Worm (Caenorhabditis elegans): ENCODE data around the gene pgap-1.
"Not testable (repeated sequence)": the region's sequence is repeated elsewhere in the genome, so short reads cannot be mapped to it uniquely, and the experiment has no call there.

Gene pgap-1

DNA sequence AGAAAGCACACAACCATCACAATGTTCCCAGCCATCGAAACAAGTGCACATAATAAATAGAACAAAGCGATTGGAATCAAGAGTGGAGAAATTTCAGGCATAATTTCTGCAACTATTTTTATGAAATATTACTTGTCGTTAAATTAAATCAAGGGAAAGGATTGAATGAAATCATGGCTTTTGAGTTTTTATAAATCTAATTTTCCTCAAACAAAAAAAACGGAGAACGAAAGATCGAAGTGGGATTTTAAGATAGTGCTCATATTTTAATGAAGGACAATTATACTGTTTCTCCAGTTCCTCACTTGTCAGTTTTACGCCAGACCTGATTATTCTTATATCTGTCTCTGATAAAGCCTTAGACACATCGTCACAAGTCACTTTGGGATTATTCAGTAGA is 10.7 kb downstream of the pgap-1 start, which contains the start of gene srsx-33:
Gene srsx-33 (minus strand): TSS at position 101 of the 400 bp plus-strand sequence.
- TF ChIP-seq dao-5 (tag; optimal IDR thresholded peaks at IDR 0.05) (no peak), W03F9.2 (tag; optimal IDR thresholded peaks at IDR 0.05) (no peak), him-1 (tag; optimal IDR thresholded peaks at IDR 0.05) (no peak)

DNA sequence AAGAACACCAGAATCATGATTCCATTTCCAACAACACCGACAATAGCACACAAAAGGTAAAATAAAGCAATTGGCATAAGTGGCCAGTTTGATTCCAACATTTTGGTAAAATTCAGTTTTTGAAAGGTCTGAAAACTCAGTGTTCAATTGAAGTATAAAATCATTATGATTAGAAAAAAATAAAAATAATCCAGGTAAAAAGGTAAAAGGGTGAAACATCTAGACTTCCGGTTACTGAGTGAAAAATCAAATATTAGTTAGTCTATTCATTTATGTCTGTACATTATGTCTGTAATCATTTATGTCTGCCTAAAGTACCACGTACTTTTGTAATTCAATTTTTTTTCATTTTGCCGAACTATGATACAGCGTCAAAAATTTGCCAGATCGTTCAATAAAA is 13.3 kb downstream of the pgap-1 start, which contains the start of gene srsx-31:
Gene srsx-31 (minus strand): TSS at position 101 of the 400 bp plus-strand sequence.
- TF ChIP-seq dao-5 (tag; optimal IDR thresholded peaks at IDR 0.05) (no peak), W03F9.2 (tag; optimal IDR thresholded peaks at IDR 0.05) (no peak), him-1 (tag; optimal IDR thresholded peaks at IDR 0.05) (no peak)

DNA sequence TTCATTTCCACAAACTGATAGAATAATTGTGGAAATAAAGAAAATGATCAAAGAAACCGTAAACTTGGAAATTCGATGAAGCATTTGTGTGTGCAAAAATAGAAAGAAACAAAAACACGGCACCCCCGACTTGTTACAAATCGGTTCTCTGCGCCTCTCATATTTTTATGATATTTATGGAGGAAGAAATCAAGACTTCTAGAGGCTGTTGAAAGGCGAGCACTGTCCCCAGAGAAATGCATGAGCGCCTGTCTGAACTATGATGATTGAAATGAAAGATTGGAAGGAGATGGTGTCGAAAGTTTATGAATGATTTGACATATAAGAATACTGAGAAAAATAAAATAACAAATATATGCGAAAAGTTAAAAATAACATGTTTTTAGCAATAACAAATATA is 17.2 kb downstream of the pgap-1 start, which contains the start of gene lgc-36:
Gene lgc-36 (minus strand): TSS at position 101 of the 400 bp plus-strand sequence.
- TF ChIP-seq him-1 (tag; optimal IDR thresholded peaks at IDR 0.05), result no peak
- TF ChIP-seq W03F9.2 (tag; optimal IDR thresholded peaks at IDR 0.05), result no peak
- TF ChIP-seq dao-5 (tag; optimal IDR thresholded peaks at IDR 0.05), result no peak

DNA sequence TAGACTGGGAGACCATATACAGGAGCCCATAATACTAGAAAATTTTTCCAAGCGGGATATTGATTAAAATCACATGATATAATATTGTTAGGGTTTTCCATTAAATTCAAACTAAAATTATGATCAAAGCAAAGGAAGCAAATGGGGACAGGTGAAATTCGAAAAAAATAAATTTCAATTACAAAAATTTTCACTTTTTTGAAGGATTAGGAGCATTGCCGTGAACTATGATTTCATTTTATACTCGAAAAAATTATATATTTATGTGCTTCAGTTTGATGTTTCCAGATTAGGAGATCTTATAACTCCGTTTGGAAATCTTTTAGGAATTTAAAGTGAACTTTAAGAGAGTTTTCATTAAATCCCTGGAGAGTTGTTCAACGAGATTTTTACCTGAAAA is 18.9 kb downstream of the pgap-1 start, which contains the start of gene F07B10.7:
Gene F07B10.7 (minus strand): TSS at position 101 of the 400 bp plus-strand sequence.
- TF ChIP-seq dao-5 (tag; optimal IDR thresholded peaks at IDR 0.05), result no peak
- no peak for TF ChIP-seq W03F9.2 (tag; optimal IDR thresholded peaks at IDR 0.05)

DNA sequence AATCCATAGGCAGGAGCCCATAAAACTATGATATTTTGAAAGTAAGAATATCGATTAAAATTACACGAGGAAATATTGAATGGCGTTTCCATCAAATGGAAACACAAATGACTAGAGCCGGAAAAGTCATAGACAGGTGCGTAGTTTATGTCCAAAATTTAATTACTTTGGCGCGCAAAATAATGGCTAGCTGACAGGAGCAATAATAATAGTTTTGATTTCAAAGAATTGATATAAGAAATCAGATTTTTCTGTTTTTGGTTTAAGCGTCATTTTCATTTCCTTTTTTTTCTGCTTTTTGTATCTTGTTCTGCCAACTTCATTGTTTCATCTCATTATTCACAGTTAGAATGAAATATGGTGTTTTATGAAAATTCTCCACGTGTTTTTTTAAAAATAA is 21.3 kb downstream of the pgap-1 start, which contains the start of gene F07B10.4:
Gene F07B10.4 (minus strand): TSS at position 101 of the 400 bp plus-strand sequence.
- no peak for TF ChIP-seq dao-5 (tag; optimal IDR thresholded peaks at IDR 0.05)
- no peak for TF ChIP-seq him-1 (tag; optimal IDR thresholded peaks at IDR 0.05)
- no peak for TF ChIP-seq W03F9.2 (tag; optimal IDR thresholded peaks at IDR 0.05)

DNA sequence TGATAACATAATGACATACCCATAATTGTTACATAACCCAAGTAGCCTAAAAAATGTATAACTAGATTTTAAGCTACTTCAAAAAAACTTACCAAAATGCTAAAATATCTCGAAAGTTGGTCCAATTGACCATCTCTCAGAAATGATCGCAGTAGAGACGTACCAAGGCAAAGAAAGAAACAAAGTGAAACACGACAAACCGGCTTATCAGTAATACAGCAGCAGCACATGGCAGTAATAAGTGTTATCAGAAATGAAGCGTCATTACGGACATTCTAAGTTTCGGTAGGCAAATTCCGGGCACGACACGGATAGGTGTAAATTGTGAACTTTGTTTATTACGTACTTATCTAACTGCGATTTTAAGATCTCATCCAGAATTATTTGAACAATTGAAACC is 23.8 kb downstream of the pgap-1 start, which contains the start of gene cln-3.1:
Gene cln-3.1 (minus strand): TSS at position 171 of the 400 bp plus-strand sequence.
- TF ChIP-seq dao-5 (tag; optimal IDR thresholded peaks at IDR 0.05) (no peak), W03F9.2 (tag; optimal IDR thresholded peaks at IDR 0.05) (no peak), him-1 (tag; optimal IDR thresholded peaks at IDR 0.05) (no peak)

DNA sequence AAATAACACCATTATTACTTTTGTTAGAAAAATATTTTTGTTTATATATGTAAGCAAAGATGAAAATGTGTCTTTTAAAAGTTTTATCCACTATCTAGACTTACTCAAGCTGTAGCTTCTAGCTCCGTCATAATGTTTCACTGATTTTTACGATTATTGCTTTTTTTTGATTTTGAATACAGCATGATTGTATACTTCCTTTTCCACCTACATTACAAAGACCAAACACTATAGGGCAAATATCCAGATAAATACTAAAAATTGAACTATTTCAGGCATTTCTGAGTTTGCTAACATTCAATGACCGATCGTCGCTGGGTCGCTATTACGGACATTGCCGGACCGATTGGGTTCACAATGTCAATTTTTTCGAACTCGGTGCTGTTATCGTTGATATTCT is 25.0 kb downstream of the pgap-1 start, which contains the start of gene str-116:
Gene str-116 (plus strand): TSS at position 301 of the 400 bp plus-strand sequence.
- TF ChIP-seq W03F9.2 (tag; optimal IDR thresholded peaks at IDR 0.05) (no peak), dao-5 (tag; optimal IDR thresholded peaks at IDR 0.05) (no peak), him-1 (tag; optimal IDR thresholded peaks at IDR 0.05) (no peak)

DNA sequence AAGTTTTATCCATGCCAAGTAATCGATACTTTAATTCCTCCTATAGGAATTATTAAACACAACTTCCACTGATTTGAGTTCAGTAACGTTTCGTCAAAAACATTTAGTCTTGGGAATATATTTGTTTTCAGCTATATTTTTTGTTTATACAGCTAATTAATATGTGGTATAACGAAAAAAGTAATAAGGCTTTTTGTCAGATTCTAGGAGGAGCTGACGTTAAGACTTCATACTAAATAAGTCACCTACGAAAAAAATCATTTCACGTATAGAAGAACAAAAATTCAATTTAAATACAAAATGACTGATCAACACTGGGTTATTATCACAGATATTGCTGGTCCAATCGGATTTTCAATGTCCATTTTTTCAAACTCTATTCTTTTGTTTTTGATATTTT is 27.1 kb downstream of the pgap-1 start, which contains the start of gene str-115:
Gene str-115 (plus strand): TSS at position 301 of the 400 bp plus-strand sequence.
- TF ChIP-seq dao-5 (tag; optimal IDR thresholded peaks at IDR 0.05), result no peak
- no peak for TF ChIP-seq W03F9.2 (tag; optimal IDR thresholded peaks at IDR 0.05)
- no peak for TF ChIP-seq him-1 (tag; optimal IDR thresholded peaks at IDR 0.05)

DNA sequence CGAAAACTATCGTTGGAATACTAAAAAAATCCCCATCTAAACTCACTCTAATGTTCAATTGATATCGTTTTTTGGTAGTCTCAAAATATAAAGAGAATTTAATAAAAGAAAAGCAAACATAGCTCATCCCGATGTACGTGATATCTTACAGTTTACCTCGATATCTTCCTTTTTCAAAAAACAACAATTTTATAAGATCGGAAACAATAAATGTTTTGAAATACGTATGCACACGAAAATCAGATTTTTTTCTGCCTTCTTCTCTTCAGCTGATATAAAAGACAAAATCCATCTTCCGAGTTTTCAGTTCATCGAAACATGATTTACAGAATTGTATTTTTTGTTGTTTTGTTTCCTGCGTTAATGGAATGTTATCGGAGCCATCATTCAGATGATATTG is 29.4 kb downstream of the pgap-1 start, which contains the start of gene clec-222:
Gene clec-222 (plus strand): TSS at position 301 of the 400 bp plus-strand sequence.
- no peak for TF ChIP-seq W03F9.2 (tag; optimal IDR thresholded peaks at IDR 0.05)
- no peak for TF ChIP-seq him-1 (tag; optimal IDR thresholded peaks at IDR 0.05)
- TF ChIP-seq dao-5 (tag; optimal IDR thresholded peaks at IDR 0.05), result no peak

DNA sequence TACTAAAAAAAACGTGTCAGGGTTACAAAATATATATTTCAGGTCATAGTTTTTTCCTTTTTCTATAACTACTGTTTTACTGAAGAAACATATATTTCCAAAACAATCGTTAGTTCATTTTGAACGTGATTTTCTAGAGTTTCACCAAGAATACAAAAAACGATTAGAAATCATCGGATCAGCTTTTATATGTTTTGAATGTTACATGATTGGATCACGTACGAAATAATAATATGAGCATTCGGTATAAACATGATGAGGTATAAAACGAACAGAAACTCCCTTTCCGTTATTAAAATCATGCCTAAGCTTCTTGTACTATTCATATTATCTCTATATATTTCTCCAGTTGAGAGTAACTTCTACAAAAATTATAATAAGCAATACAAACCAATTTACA is 31.2 kb downstream of the pgap-1 start, which contains the start of gene clec-223:
Gene clec-223 (plus strand): TSS at position 301 of the 400 bp plus-strand sequence.
- TF ChIP-seq W03F9.2 (tag; optimal IDR thresholded peaks at IDR 0.05) (no peak), dao-5 (tag; optimal IDR thresholded peaks at IDR 0.05) (no peak), him-1 (tag; optimal IDR thresholded peaks at IDR 0.05) (no peak)

DNA sequence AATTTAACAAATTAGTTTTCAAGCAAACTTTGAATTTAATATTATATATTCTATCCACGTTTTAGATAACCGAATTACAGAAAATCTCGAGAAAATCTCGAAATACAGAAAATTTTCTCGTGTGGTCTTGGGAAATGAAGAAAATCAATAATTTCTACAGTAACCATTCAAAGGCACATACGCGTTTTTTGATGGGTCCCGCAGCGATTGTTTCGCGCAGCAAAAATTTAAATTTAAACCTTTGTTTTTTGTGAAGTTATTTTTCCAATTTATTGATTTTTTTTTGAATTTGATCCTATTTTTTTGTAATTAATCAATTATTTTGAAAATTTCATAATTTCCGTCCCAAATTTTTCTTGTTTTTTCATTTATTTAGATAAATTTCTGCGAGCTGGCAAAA is 37.9 kb downstream of the pgap-1 start:
- no peak for TF ChIP-seq W03F9.2 (tag; optimal IDR thresholded peaks at IDR 0.05)
- TF ChIP-seq dao-5 (tag; optimal IDR thresholded peaks at IDR 0.05), result no peak
- TF ChIP-seq him-1 (tag; optimal IDR thresholded peaks at IDR 0.05), result no peak

DNA sequence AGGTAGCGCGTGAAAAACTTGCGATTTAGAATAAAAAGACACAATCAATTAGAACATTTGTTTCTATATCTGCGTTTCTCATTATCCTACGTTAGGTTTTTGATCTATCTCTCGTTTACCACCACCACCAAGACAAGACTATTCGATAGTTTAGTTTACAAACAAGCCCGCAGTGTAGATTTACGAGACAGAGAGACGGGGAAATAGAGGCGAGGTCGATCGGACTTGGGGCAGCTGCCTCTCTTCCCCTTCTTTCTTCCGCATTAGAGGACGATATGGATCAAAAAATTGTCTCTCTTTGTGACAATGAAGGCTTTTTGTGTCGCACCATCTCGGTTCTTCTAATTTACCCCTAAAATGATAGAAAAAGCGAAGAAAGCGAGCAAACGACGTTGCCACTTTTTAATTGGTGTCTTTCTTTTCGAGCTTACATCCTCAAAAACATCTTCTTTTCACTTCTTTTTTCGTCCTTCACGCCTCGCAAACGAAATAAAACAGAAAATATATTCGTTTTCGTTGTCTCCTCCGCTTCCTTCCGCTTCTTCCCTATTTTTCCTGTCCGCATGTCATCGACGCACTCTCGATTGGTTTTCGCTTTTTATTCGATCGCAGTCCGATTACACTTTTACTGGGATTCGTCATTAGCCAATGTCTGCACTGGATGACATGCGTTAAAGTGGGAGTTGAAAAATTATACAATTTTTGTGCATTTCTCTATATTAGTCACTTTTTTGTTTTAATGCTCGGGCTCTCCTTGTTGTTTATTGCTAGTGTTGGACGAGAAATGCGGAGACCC is 39.9 kb downstream of the pgap-1 start:
- TF ChIP-seq him-1 (tag; optimal IDR thresholded peaks at IDR 0.05), result no peak
- TF ChIP-seq dao-5 (tag; optimal IDR thresholded peaks at IDR 0.05), result no peak
- no peak for TF ChIP-seq W03F9.2 (tag; optimal IDR thresholded peaks at IDR 0.05)

DNA sequence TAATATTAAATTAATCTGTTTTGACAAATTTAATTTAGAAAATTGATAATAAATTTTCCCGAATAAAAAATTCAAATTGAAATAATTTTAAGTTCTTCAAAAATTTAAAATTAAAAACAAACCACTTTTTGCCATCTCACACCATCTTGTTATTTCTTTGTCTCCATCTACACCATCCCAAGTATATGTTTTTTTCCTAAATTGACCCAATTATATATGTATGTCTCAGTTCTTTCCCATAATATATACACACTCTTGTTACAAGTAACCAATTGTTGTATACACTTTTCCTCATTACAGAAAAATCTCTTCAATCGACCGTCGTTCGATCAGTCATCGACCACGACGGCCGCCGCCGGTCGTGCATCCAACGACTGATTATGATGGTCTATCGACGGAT is 40.6 kb downstream of the pgap-1 start, which contains the start of gene gly-20:
Gene gly-20 (plus strand): TSS at position 301 of the 400 bp plus-strand sequence.
- TF ChIP-seq dao-5 (tag; optimal IDR thresholded peaks at IDR 0.05) (no peak), him-1 (tag; optimal IDR thresholded peaks at IDR 0.05) (no peak), W03F9.2 (tag; optimal IDR thresholded peaks at IDR 0.05) (no peak)

DNA sequence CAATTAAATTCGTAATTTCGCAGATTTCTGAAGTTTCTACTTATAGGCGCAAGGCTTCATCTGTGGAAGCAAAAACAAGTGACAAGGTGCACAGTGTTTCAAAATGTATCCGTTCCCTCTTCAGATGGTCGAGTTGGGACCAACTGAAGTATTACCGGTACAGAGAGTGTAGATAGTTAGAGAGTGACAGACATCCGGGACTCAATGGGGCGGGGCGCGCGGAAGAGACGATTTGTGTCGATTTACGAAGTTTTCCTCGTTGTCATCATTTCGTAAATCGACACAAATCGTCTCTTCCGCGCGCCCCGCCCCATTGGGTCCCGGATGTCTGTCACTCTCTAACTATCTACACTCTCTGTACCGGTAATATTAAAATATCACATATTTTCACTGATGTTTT is 44.4 kb downstream of the pgap-1 start, which contains the start of gene C03E10.3:
Gene C03E10.3 (plus strand): TSS at position 301 of the 400 bp plus-strand sequence.
- TF ChIP-seq him-1, dao-5, W03F9.2 (tag; optimal IDR thresholded peaks at IDR 0.05): not testable (repeated sequence)

Data from whole organism, L4/young adult.